Fruit fly (Drosophila melanogaster): ENCODE results near the gene Akh.

Akh gene

DNA sequence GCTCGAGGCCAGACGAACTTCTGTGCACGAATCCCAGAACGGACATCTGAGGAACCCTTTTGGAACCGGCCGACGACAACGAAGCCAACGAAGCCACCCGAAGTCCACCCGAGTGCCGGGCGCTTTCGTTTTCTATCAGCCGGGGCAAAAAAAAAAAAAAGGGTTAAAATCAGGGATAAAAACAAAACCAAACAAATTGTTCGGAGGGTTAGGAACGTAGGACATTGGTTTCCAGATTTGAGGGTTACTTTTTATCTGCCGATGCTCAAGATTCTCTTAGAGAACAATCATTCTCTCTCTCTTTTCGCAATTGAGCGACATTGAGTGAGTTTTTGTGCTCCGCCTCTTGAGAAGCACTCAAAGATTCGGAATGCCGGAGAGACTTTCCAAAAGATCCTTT is 19.7 kb downstream of the Akh start, which contains the start of gene nab (continued):
- TF ChIP-seq Kr (GFP tag; optimal IDR thresholded peaks at IDR 0.05) (peak; percentile 56), sqz (GFP tag; optimal IDR thresholded peaks at IDR 0.05) (peak; percentile 25), Jarid2 (GFP tag; optimal IDR thresholded peaks at IDR 0.05) (peak; percentile 0), Nf-YB (GFP tag; optimal IDR thresholded peaks at IDR 0.05) (peak; percentile 58), z (GFP tag; IDR thresholded peaks at IDR 0.05) (peak; percentile 95), pros (GFP tag; optimal IDR thresholded peaks at IDR 0.05) (peak; percentile 91), unc-4 (GFP tag; IDR thresholded peaks at IDR 0.05; ENCODE audit: partially characterized antibody) (no peak)

- TF ChIP-seq ac (GFP tag; optimal IDR thresholded peaks at IDR 0.05) = no peak
- peak; percentile 43 for TF ChIP-seq Med (GFP tag)
- no peak for TF ChIP-seq wor (GFP tag; IDR thresholded peaks at IDR 0.05)
- no peak for TF ChIP-seq seq (GFP tag; IDR thresholded peaks at IDR 0.05)
- 0 out of 3 replicates have a peak, but pooled peaks have one; percentile 35 for TF ChIP-seq ken (GFP tag; IDR thresholded peaks at IDR 0.05)
- TF ChIP-seq CG1602 (GFP tag; optimal IDR thresholded peaks at IDR 0.05) = no peak
- TF ChIP-seq Abd-B (GFP tag; optimal IDR thresholded peaks at IDR 0.05) = no peak
- TF ChIP-seq cad (GFP tag; optimal IDR thresholded peaks at IDR 0.05) = peak; percentile 93
- TF ChIP-seq ewg (GFP tag; optimal IDR thresholded peaks at IDR 0.05) = no peak
- peak in 1 of 2 experiments; percentile 40 for TF ChIP-seq tll (GFP tag; optimal IDR thresholded peaks at IDR 0.05)
- TF ChIP-seq Meics (GFP tag; optimal IDR thresholded peaks at IDR 0.05) = no peak
- peak in 1 of 2 experiments; percentile 41 for TF ChIP-seq Trl (optimal IDR thresholded peaks at IDR 0.05)
- TF ChIP-seq Trl (GFP tag; optimal IDR thresholded peaks at IDR 0.05) = no peak
- no peak for TF ChIP-seq CTCF (GFP tag; optimal IDR thresholded peaks at IDR 0.05)
- TF ChIP-seq Pdp1 (GFP tag; optimal IDR thresholded peaks at IDR 0.05) = no peak
- 0 out of 3 replicates have a peak, but pooled peaks have one; percentile 16 for TF ChIP-seq ci (GFP tag; IDR thresholded peaks at IDR 0.05)
- TF ChIP-seq CG15479 (GFP tag; optimal IDR thresholded peaks at IDR 0.05) = peak; percentile 57
- peak; percentile 32 for TF ChIP-seq Blimp-1 (GFP tag; optimal IDR thresholded peaks at IDR 0.05)
- no peak for TF ChIP-seq crc (GFP tag; optimal IDR thresholded peaks at IDR 0.05)
- no peak for TF ChIP-seq mirr (GFP tag; optimal IDR thresholded peaks at IDR 0.05)
Measured at dm6 chr3L:4167353-4167842, 26.1 kb downstream of the Akh start, which contains the start of gene mas. Gene mas (minus strand): TSS chr3L:4167464.

DNA sequence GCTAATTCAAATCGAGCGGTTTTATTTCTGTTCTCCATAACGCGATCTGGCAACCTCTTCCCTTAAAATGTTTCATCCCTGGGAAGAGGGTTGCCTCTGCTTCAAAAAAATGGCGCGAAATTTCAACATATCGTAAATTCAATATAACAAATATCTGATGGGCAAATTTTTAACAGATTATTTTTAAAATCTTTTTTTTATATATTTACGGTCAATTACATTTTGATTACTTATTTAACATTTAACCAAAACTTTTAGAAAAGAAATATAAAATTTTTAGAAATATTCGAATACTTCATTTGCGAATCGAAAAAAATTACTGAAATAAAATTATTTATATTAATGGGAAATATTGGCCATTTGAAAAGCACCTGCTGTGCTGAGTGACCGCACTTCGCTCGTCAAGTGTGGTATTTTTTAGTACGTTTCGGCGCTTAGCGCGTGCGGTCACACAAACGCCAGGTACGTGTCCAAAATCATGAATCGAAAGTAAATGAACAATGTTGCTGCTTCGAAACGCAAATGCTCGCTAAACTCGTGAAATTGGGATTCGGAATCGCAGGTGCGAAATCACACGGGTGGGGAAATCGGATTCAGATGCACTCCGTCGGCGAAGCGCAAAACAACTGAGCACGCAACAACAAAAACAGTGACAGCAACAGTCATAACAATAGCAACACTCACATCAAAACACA is 28.8 kb downstream of the Akh start, which contains the start of gene Ero1L:
Ero1L (plus strand) TSS at position 448 of the 695 bp plus-strand sequence.
- no peak for TF ChIP-seq Mes4 (GFP tag; optimal IDR thresholded peaks at IDR 0.05)
- peak; percentile 82 for TF ChIP-seq Lhr (GFP tag; optimal IDR thresholded peaks at IDR 0.05)
- no peak for TF ChIP-seq prd (optimal IDR thresholded peaks at IDR 0.05)
- TF ChIP-seq prd (GFP tag; IDR thresholded peaks at IDR 0.05) = no peak
- no peak for TF ChIP-seq gsb (GFP tag; IDR thresholded peaks at IDR 0.05)
- TF ChIP-seq fd102C (GFP tag; optimal IDR thresholded peaks at IDR 0.05) = no peak
- no peak for TF ChIP-seq hkb (optimal IDR thresholded peaks at IDR 0.05)
- no peak for TF ChIP-seq hkb (GFP tag; IDR thresholded peaks at IDR 0.05)
- peak; percentile 17 for TF ChIP-seq Xbp1 (GFP tag; optimal IDR thresholded peaks at IDR 0.05)
- TF ChIP-seq dan (GFP tag; IDR thresholded peaks at IDR 0.05) = no peak
- peak; percentile 16 for TF ChIP-seq CG2120 (GFP tag; optimal IDR thresholded peaks at IDR 0.05)
- TF ChIP-seq CG17612 (GFP tag; IDR thresholded peaks at IDR 0.05) = no peak
- TF ChIP-seq CG2129 (GFP tag; IDR thresholded peaks at IDR 0.05; ENCODE audit: partially characterized antibody) = no peak
- peak; percentile 29; the same call in 1 of the 2 replicates for TF ChIP-seq Dref (GFP tag; IDR thresholded peaks at IDR 0.05)
- no peak for TF ChIP-seq Taf1 (GFP tag; IDR thresholded peaks at IDR 0.05)
- peak; percentile 35 for TF ChIP-seq tin (GFP tag; optimal IDR thresholded peaks at IDR 0.05)
- TF ChIP-seq wdn (GFP tag; IDR thresholded peaks at IDR 0.05) = 0 out of 2 replicates have a peak, but pooled peaks have one; percentile 42
- no peak for TF ChIP-seq Six4 (GFP tag; optimal IDR thresholded peaks at IDR 0.05)
- TF ChIP-seq jing (GFP tag; optimal IDR thresholded peaks at IDR 0.05) = no peak
- TF ChIP-seq Dp (GFP tag; optimal IDR thresholded peaks at IDR 0.05) = peak; percentile 98
- no peak for TF ChIP-seq B-H1 (GFP tag; IDR thresholded peaks at IDR 0.05)
- no peak for TF ChIP-seq CG10431 (GFP tag; optimal IDR thresholded peaks at IDR 0.05)
- TF ChIP-seq CG15073 (GFP tag; optimal IDR thresholded peaks at IDR 0.05) = no peak

All from whole organism, embryonic.